Fruit fly (Drosophila melanogaster) Kc167 (cell line): ENCODE measurements around the gene CRIF.

Experiments used
- h ChIP-seq: fragments of >200 bp; optimal IDR thresholded peaks from 3 replicates; lab custom pipeline; 2018; ENCODE audit warnings: missing external identifiers
- psq ChIP-seq: fragments of >200 bp; optimal IDR thresholded peaks from 2 replicates; lab custom pipeline; 2017; ENCODE audit warnings: missing external identifiers

DNA sequence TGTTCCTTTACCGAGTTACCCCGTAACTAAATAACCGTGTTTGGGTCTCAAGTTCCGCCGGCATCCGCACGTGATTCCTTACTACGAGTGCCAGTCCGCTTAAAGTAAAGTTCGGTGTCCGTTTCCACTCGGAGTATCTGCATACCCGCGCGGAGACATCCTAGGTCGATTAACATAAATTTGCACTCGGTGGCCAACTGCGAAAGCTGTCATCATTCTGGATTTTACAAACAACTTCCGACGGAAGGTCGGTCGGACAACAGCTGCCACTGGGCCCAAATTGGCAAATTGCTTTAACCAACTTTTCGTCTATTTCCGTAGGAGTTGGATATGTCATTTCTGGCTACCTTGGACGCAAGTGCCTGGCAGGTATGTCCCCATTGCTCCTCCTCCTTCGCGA lies 17.8 kb upstream of the CRIF start, which contains the start of gene TfAP-2:
- TF ChIP-seq psq (lab: Kevin White, UChicago) (no peak), h (lab: Kevin White, UChicago) (no peak)
